Fruit fly (Drosophila melanogaster) whole organism, embryonic: Measurements from ENCODE around the gene CaBP1.
A peak's percentile ranks its signal among the peaks of the same experiment; 100 is the strongest.

Experiments used
- B-H2 ChIP-seq: fragments of 200-800 bp; sonication (Bioruptor generic); optimal IDR thresholded peaks from 2 replicates; lab custom pipeline; 2018; ENCODE audit warnings: missing biosample characterization, mild to moderate bottlenecking, missing genetic modification characterization
- Blimp-1 ChIP-seq: fragments of 200-800 bp; sonication (Bioruptor generic); optimal IDR thresholded peaks from 3 replicates; lab custom pipeline; 2018; ENCODE audit warnings: missing biosample characterization, missing genetic modification characterization, mild to moderate bottlenecking, moderate library complexity, missing genetic modification reagents
- BtbVII ChIP-seq: fragments of 200-800 bp; sonication (Bioruptor generic); optimal IDR thresholded peaks from 3 replicates; lab custom pipeline; 2017; ENCODE audit warnings: missing biosample characterization, mild to moderate bottlenecking, missing genetic modification characterization
- CG10274 ChIP-seq: fragments of 200-800 bp; sonication (Bioruptor generic); optimal IDR thresholded peaks from 3 replicates; lab custom pipeline; 2017; ENCODE audit warnings: missing biosample characterization, mild to moderate bottlenecking, missing genetic modification characterization
- CG11093 ChIP-seq: fragments of 200-800 bp; sonication (Bioruptor generic); IDR thresholded peaks from 3 replicates; pipeline ENCODE4 v1.3.6; 2022; ENCODE audit warnings: missing biosample characterization, missing genetic modification characterization
- CG14050 ChIP-seq: fragments of 200-800 bp; sonication (Bioruptor generic); IDR thresholded peaks from 3 replicates; pipeline ENCODE4 v1.3.6; 2022; ENCODE audit warnings: missing biosample characterization, missing genetic modification characterization
- CG14667 ChIP-seq: fragments of 200-800 bp; sonication (Bioruptor generic); IDR thresholded peaks from 2 replicates; pipeline ENCODE4 v1.3.6; 2022; ENCODE audit warnings: missing biosample characterization, missing genetic modification characterization
- CG15479 ChIP-seq: fragments of 200-800 bp; sonication (Bioruptor generic); optimal IDR thresholded peaks from 3 replicates; lab custom pipeline; 2019; ENCODE audit warnings: missing biosample characterization, mild to moderate bottlenecking, missing genetic modification characterization, moderate library complexity
- CG15696 ChIP-seq: fragments of 200-800 bp; sonication (Bioruptor generic); optimal IDR thresholded peaks from 2 replicates; lab custom pipeline; 2019; ENCODE audit warnings: missing biosample characterization, mild to moderate bottlenecking, missing genetic modification characterization, moderate library complexity
- CG17186 ChIP-seq: fragments of 200-800 bp; sonication (Bioruptor generic); optimal IDR thresholded peaks from 3 replicates; lab custom pipeline; 2017; ENCODE audit warnings: missing biosample characterization, missing genetic modification reagents, missing genetic modification characterization
- CG17612 ChIP-seq: fragments of 200-800 bp; sonication (Bioruptor generic); IDR thresholded peaks from 2 replicates; pipeline ENCODE4 v1.3.6; 2022; ENCODE audit warnings: missing biosample characterization, missing genetic modification characterization
- CG2199 ChIP-seq: fragments of 200-800 bp; sonication (Bioruptor generic); IDR thresholded peaks from 3 replicates; pipeline ENCODE4 v1.3.6; 2022; ENCODE audit warnings: missing biosample characterization, missing genetic modification characterization
- CG4707 ChIP-seq: fragments of 200-800 bp; sonication (Bioruptor generic); optimal IDR thresholded peaks from 2 replicates; lab custom pipeline; 2018; ENCODE audit warnings: missing biosample characterization, mild to moderate bottlenecking, missing genetic modification characterization, moderate library complexity
- CG5180 ChIP-seq: fragments of 200-800 bp; sonication (Bioruptor generic); optimal IDR thresholded peaks from 3 replicates; lab custom pipeline; 2017; ENCODE audit warnings: missing biosample characterization, missing genetic modification characterization, mild to moderate bottlenecking, moderate library complexity, missing genetic modification reagents
- CG6683 ChIP-seq: fragments of 200-800 bp; sonication (Bioruptor generic); optimal IDR thresholded peaks from 2 replicates; lab custom pipeline; 2017; ENCODE audit warnings: missing biosample characterization, mild to moderate bottlenecking, missing genetic modification characterization, missing genetic modification reagents
- CG6689 ChIP-seq: fragments of 200-800 bp; sonication (Bioruptor generic); IDR thresholded peaks from 2 replicates; pipeline ENCODE4 v1.3.6; 2022; ENCODE audit warnings: missing biosample characterization, missing genetic modification characterization
- CG6765 ChIP-seq: fragments of 200-800 bp; sonication (Bioruptor generic); optimal IDR thresholded peaks from 3 replicates; lab custom pipeline; 2017; ENCODE audit warnings: missing biosample characterization, mild to moderate bottlenecking, missing genetic modification characterization
- CG7556 ChIP-seq: fragments of 200-800 bp; sonication (Bioruptor generic); optimal IDR thresholded peaks from 2 replicates; lab custom pipeline; 2017; ENCODE audit warnings: missing biosample characterization, mild to moderate bottlenecking, missing genetic modification characterization
- CG7839 ChIP-seq: fragments of 200-800 bp; sonication (Bioruptor generic); optimal IDR thresholded peaks from 3 replicates; lab custom pipeline; 2018; ENCODE audit warnings: missing biosample characterization, mild to moderate bottlenecking, missing genetic modification characterization, moderate library complexity
- CG8290 ChIP-seq, 3 experiments: fragments of 200-800 bp; sonication (Bioruptor generic); optimal IDR thresholded peaks; 2 replicates each; lab custom pipeline; 2016 to 2019; ENCODE audit warnings: missing biosample characterization in 3 of 3, missing genetic modification characterization in 3 of 3, mild to moderate bottlenecking in 2 of 3, moderate library complexity in 1 of 3
- CG8478 ChIP-seq: fragments of >200 bp; optimal IDR thresholded peaks from 2 replicates; lab custom pipeline; 2018
- CG9817 ChIP-seq: fragments of 200-800 bp; sonication (Bioruptor generic); optimal IDR thresholded peaks from 2 replicates; lab custom pipeline; 2018; ENCODE audit warnings: missing biosample characterization, mild to moderate bottlenecking, missing genetic modification characterization, moderate library complexity
- Dbx ChIP-seq: fragments of 200-800 bp; sonication (Bioruptor generic); IDR thresholded peaks from 3 replicates; pipeline ENCODE4 v1.3.6; 2022; ENCODE audit warnings: missing biosample characterization, missing genetic modification characterization
- Dip2 ChIP-seq: fragments of 200-800 bp; sonication (Bioruptor generic); IDR thresholded peaks from 2 replicates; pipeline ENCODE4 v1.3.6; 2022; ENCODE audit warnings: missing biosample characterization, missing genetic modification characterization
- Dll ChIP-seq: fragments of 200-800 bp; sonication (Bioruptor generic); IDR thresholded peaks from 4 replicates; pipeline ENCODE4 v1.3.6; 2022; ENCODE audit warnings: missing biosample characterization, missing genetic modification characterization; ENCODE audit not compliant: partially characterized antibody
- H2.0 ChIP-seq: fragments of 200-800 bp; sonication (Bioruptor generic); IDR thresholded peaks from 2 replicates; pipeline ENCODE4 v1.3.6; 2022; ENCODE audit warnings: missing biosample characterization, missing genetic modification characterization
- Hr3 ChIP-seq: fragments of 200-800 bp; sonication (Bioruptor generic); optimal IDR thresholded peaks from 3 replicates; lab custom pipeline; 2016; ENCODE audit warnings: missing biosample characterization, missing genetic modification characterization
- Hsf ChIP-seq: fragments of 200-800 bp; sonication (Bioruptor generic); optimal IDR thresholded peaks from 3 replicates; lab custom pipeline; 2016; ENCODE audit warnings: missing biosample characterization, missing genetic modification characterization
- Mad ChIP-seq: fragments of 200-800 bp; sonication (Bioruptor generic); optimal IDR thresholded peaks from 2 replicates; lab custom pipeline; 2016; ENCODE audit warnings: missing biosample characterization, missing genetic modification characterization
- Med ChIP-seq: fragments of 200-800 bp; sonication (Bioruptor generic); peaks from one replicate; lab custom pipeline; 2016; ENCODE audit warnings: missing biosample characterization, missing genetic modification characterization, mild to moderate bottlenecking, inconsistent platforms, moderate library complexity
- Neu2 ChIP-seq: fragments of 200-800 bp; sonication (Bioruptor generic); optimal IDR thresholded peaks from 3 replicates; lab custom pipeline; 2016; ENCODE audit warnings: missing biosample characterization, missing genetic modification characterization, borderline replicate concordance
- Spps ChIP-seq: fragments of 200-800 bp; sonication (Bioruptor generic); optimal IDR thresholded peaks from 2 replicates; lab custom pipeline; 2018; ENCODE audit warnings: missing biosample characterization, mild to moderate bottlenecking, missing genetic modification characterization
- Sry-β ChIP-seq: fragments of 200-800 bp; sonication (Bioruptor generic); optimal IDR thresholded peaks from 2 replicates; lab custom pipeline; 2018; ENCODE audit warnings: missing biosample characterization, mild to moderate bottlenecking, missing genetic modification characterization, moderate library complexity
- ase ChIP-seq: fragments of 200-800 bp; sonication (Bioruptor generic); IDR thresholded peaks from 3 replicates; pipeline ENCODE4 v1.3.6; 2022; ENCODE audit warnings: missing biosample characterization, missing genetic modification characterization
- az2 ChIP-seq: fragments of 200-800 bp; sonication (Bioruptor generic); optimal IDR thresholded peaks from 3 replicates; lab custom pipeline; 2016; ENCODE audit warnings: missing biosample characterization, missing genetic modification characterization
- chn ChIP-seq: fragments of 200-800 bp; sonication (Bioruptor generic); optimal IDR thresholded peaks from 2 replicates; lab custom pipeline; 2016; ENCODE audit warnings: missing biosample characterization, missing genetic modification characterization
- ci ChIP-seq: fragments of 200-800 bp; sonication (Bioruptor generic); IDR thresholded peaks from 3 replicates; pipeline ENCODE4 v1.3.6; 2022; ENCODE audit warnings: missing biosample characterization, missing genetic modification characterization
- corto ChIP-seq: fragments of 200-800 bp; sonication (Bioruptor generic); optimal IDR thresholded peaks from 2 replicates; lab custom pipeline; 2016; ENCODE audit warnings: missing biosample characterization, mild to moderate bottlenecking, missing genetic modification characterization, moderate library complexity
- cwo ChIP-seq: fragments of 200-800 bp; sonication (Bioruptor generic); optimal IDR thresholded peaks from 3 replicates; lab custom pipeline; 2017; ENCODE audit warnings: missing biosample characterization, missing genetic modification characterization, mild to moderate bottlenecking, moderate library complexity, missing genetic modification reagents
- dysf ChIP-seq: fragments of 200-800 bp; sonication (Bioruptor generic); IDR thresholded peaks from 3 replicates; pipeline ENCODE4 v1.3.6; 2022; ENCODE audit warnings: missing biosample characterization, missing genetic modification characterization
- fd3F ChIP-seq: fragments of 200-800 bp; sonication (Bioruptor generic); optimal IDR thresholded peaks from 2 replicates; lab custom pipeline; 2018; ENCODE audit warnings: missing biosample characterization, mild to moderate bottlenecking, missing genetic modification characterization, moderate library complexity
- kah ChIP-seq: fragments of 200-800 bp; sonication (Bioruptor generic); optimal IDR thresholded peaks from 2 replicates; lab custom pipeline; 2018; ENCODE audit warnings: missing biosample characterization, mild to moderate bottlenecking, missing genetic modification characterization
- knrl ChIP-seq: fragments of 200-800 bp; sonication (Bioruptor generic); IDR thresholded peaks from 3 replicates; pipeline ENCODE4 v1.3.6; 2022; ENCODE audit warnings: missing biosample characterization, missing genetic modification characterization; ENCODE audit not compliant: partially characterized antibody
- nerfin-1 ChIP-seq: fragments of 200-800 bp; sonication (Bioruptor generic); optimal IDR thresholded peaks from 3 replicates; lab custom pipeline; 2019; ENCODE audit warnings: missing biosample characterization, mild to moderate bottlenecking, missing genetic modification characterization, moderate library complexity
- pros ChIP-seq: fragments of 200-800 bp; sonication (Bioruptor generic); optimal IDR thresholded peaks from 3 replicates; lab custom pipeline; 2019; ENCODE audit warnings: missing biosample characterization, mild to moderate bottlenecking, missing genetic modification characterization, moderate library complexity
- schlank ChIP-seq: fragments of 200-800 bp; sonication (Bioruptor generic); optimal IDR thresholded peaks from 2 replicates; lab custom pipeline; 2018; ENCODE audit warnings: missing biosample characterization, mild to moderate bottlenecking, missing genetic modification characterization
- stwl ChIP-seq: fragments of 200-800 bp; sonication (Bioruptor generic); optimal IDR thresholded peaks from 3 replicates; lab custom pipeline; 2018; ENCODE audit warnings: missing biosample characterization, mild to moderate bottlenecking, missing genetic modification characterization, moderate library complexity
- zen2 ChIP-seq: fragments of 200-800 bp; sonication (Bioruptor generic); IDR thresholded peaks from 3 replicates; pipeline ENCODE4 v1.3.6; 2022; ENCODE audit warnings: missing biosample characterization, missing genetic modification characterization; ENCODE audit not compliant: partially characterized antibody

Gene CaBP1

DNA sequence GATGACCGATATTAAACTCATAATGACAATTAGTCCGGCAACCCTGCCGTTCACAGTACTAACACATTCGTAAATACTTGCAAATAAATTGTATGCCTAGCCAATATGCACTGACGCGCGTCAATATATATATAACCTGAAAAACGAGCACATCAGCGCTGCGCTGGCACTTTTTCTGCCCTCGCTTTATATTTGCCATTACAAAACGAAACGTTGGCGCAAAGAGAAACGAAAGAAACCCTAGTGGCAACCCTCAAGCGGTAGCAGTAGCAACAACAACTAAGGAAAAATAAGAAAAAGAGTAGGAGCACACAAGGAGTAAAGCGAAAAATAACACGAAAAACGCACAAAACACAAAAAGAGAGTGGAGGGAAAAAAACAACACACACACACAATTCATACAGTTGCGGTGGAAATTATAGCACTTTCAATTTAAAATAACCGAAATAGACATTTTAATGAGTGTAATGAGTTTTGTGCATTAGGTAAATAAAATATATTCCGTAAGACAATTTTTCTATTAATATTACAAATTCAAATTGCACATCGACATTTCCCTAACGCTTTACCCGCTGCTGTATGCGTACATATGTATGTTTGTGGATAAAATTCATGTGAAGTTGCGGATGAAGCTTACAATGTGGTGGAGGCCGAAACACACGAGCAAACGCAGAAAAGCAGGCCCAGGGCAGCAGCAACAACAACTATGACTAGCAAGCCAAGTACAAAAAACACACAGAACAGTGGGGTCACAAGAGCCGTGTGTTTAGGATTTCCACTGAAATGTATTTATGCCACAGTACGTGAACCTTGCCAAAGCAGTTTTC is 5.6 kb downstream of the CaBP1 start (continued):
- TF ChIP-seq CG17186 (GFP tag; lab: Kevin White, UChicago) = peak; percentile 93
- peak; percentile 99 for TF ChIP-seq dysf (GFP tag; lab: Robert Waterston, UW)
- TF ChIP-seq CG6689 = peak; percentile 99
- peak; percentile 99 for TF ChIP-seq Spps (tag; lab: Kevin White, UChicago)
- peak; percentile 98 for TF ChIP-seq schlank (tag; lab: Kevin White, UChicago)
- TF ChIP-seq knrl (GFP tag; lab: Robert Waterston, UW) = no peak
- TF ChIP-seq CG10274 (GFP tag; lab: Kevin White, UChicago) = peak; percentile 95
- peak; percentile 94 for TF ChIP-seq CG5180 (GFP tag; lab: Kevin White, UChicago)
- TF ChIP-seq CG4707 (GFP tag; lab: Kevin White, UChicago) = peak; percentile 97
- peak; percentile 99 for TF ChIP-seq chn
- peak; percentile 99 for TF ChIP-seq Dbx (GFP tag; lab: Robert Waterston, UW)
- peak; percentile 98 for TF ChIP-seq Hr3 (GFP tag; lab: Kevin White, UChicago)
- peak; percentile 28; the same call in 1 of the 4 replicates for TF ChIP-seq Dll (GFP tag; lab: Robert Waterston, UW)
- peak; percentile 97 for TF ChIP-seq kah (GFP tag; lab: Kevin White, UChicago)
- TF ChIP-seq H2.0 (GFP tag; lab: Robert Waterston, UW) = peak; percentile 98
- peak; percentile 99 for TF ChIP-seq CG2199
- TF ChIP-seq CG9817 (tag; lab: Kevin White, UChicago) = peak; percentile 99
- peak; percentile 100 for TF ChIP-seq CG7839 (tag; lab: Kevin White, UChicago)
- peak; percentile 89 for TF ChIP-seq pros (GFP tag; lab: Kevin White, UChicago)
- TF ChIP-seq CG8290 (GFP tag; optimal IDR thresholded peaks at IDR 0.05; lab: Kevin White, UChicago) = peak; percentile 98
- peak; percentile 95 to 99 for TF ChIP-seq CG8290 (tag; optimal IDR thresholded peaks at IDR 0.05; lab: Kevin White, UChicago)
- TF ChIP-seq CG6765 (GFP tag; lab: Kevin White, UChicago) = peak; percentile 99
- TF ChIP-seq CG8478 (lab: Kevin White, UChicago) = no peak
- TF ChIP-seq Med = peak; percentile 100
- TF ChIP-seq CG15696 (tag; lab: Kevin White, UChicago) = peak; percentile 97
- TF ChIP-seq Dip2 (GFP tag; lab: Robert Waterston, UW) = peak; percentile 74
- TF ChIP-seq stwl = peak; percentile 27
- peak; percentile 98 for TF ChIP-seq ase (GFP tag; lab: Robert Waterston, UW)
- TF ChIP-seq CG15479 (GFP tag; lab: Kevin White, UChicago) = peak; percentile 75
- TF ChIP-seq CG11093 = peak; percentile 97
- peak; percentile 98 for TF ChIP-seq Mad (GFP tag; lab: Kevin White, UChicago)
- peak; percentile 99 for TF ChIP-seq Hsf (GFP tag; lab: Kevin White, UChicago)
- peak; percentile 60 for TF ChIP-seq Neu2
- peak; percentile 94 for TF ChIP-seq corto
- TF ChIP-seq az2 (GFP tag; lab: Kevin White, UChicago) = peak; percentile 99
- TF ChIP-seq zen2 = no peak
- peak; percentile 98 for TF ChIP-seq CG17612
- peak; percentile 98 for TF ChIP-seq B-H2 (GFP tag; lab: Kevin White, UChicago)
- peak; percentile 99 for TF ChIP-seq CG7556 (GFP tag; lab: Kevin White, UChicago)
- peak; percentile 99 for TF ChIP-seq CG14050 (GFP tag; lab: Robert Waterston, UW)
- TF ChIP-seq Blimp-1 (GFP tag; lab: Kevin White, UChicago) = peak; percentile 98
- peak; percentile 99 for TF ChIP-seq BtbVII
- peak; percentile 97 for TF ChIP-seq CG14667
- peak; percentile 98 for TF ChIP-seq cwo
- TF ChIP-seq CG6683 = peak; percentile 98
- peak; percentile 99 for TF ChIP-seq fd3F (GFP tag; lab: Kevin White, UChicago)
- TF ChIP-seq Sry-β = peak; percentile 71
- TF ChIP-seq ci (GFP tag; lab: Robert Waterston, UW) = peak; percentile 100
- peak; percentile 98 for TF ChIP-seq nerfin-1
